Worm (Caenorhabditis elegans): ENCODE results near the gene T06D8.10.

ce11 chrII:11284701-11285100 is 37.4 kb upstream of the T06D8.10 start:
- TF ChIP-seq flt-1 (GFP tag; IDR thresholded peaks at IDR 0.05) (no peak), ama-1 (optimal IDR thresholded peaks at IDR 0.05) (no peak), ceh-36 (tag; optimal IDR thresholded peaks at IDR 0.05) (no peak), hmbx-1 (tag; optimal IDR thresholded peaks at IDR 0.05) (no peak), tbx-37 (GFP tag; conservative IDR thresholded peaks at IDR 0.05) (no peak), tra-4 (tag; optimal IDR thresholded peaks at IDR 0.05) (no peak), hmg-4 (GFP tag; optimal IDR thresholded peaks at IDR 0.05) (no peak)
